Fruit fly (Drosophila melanogaster) whole organism: ENCODE results near the gene Wdfy2.

Source experiments
- CG8478 ChIP-seq: fragments of >200 bp; optimal IDR thresholded peaks from 2 replicates; lab custom pipeline; 2018; ENCODE audit warnings: inconsistent platforms
- Dll ChIP-seq: fragments of >200 bp; optimal IDR thresholded peaks from 2 replicates; lab custom pipeline; 2017
- EcR ChIP-seq, 2 experiments: fragments of >200 bp; optimal IDR thresholded peaks; 2 replicates each; lab custom pipeline; 2017; ENCODE audit warnings: missing biosample characterization in 2 of 2, missing genetic modification characterization in 2 of 2, missing genetic modification reagents in 2 of 2
- pan ChIP-seq: fragments of >200 bp; optimal IDR thresholded peaks from 2 replicates; lab custom pipeline; 2017
- psq ChIP-seq: fragments of >200 bp; optimal IDR thresholded peaks from 2 replicates; lab custom pipeline; 2017
- usp ChIP-seq: fragments of >200 bp; optimal IDR thresholded peaks from 2 replicates; lab custom pipeline; 2017; ENCODE audit warnings: missing biosample characterization, missing genetic modification characterization, mixed read lengths

Wdfy2 gene

dm6 chr2L:10422643-10423606, at the start of gene Wdfy2, which contains the start of gene pie:
TSS of gene Wdfy2 (plus strand) at chr2L:10423291.
TSS of gene pie (minus strand) at chr2L:10422780.
- TF ChIP-seq psq (lab: Kevin White, UChicago), result no peak
- no peak for TF ChIP-seq Dll (lab: Kevin White, UChicago)
- no peak for TF ChIP-seq usp (GFP tag; lab: Kevin White, UChicago)
- no peak for TF ChIP-seq pan
- no peak for TF ChIP-seq CG8478
- no peak for TF ChIP-seq EcR (GFP tag; optimal IDR thresholded peaks at IDR 0.05; lab: Kevin White, UChicago)

dm6 chr2L:10373605-10374269, 49.4 kb upstream of the Wdfy2 start, which contains the start of gene rho-5:
TSS of gene rho-5 (minus strand) at chr2L:10373900.
- TF ChIP-seq EcR (GFP tag; optimal IDR thresholded peaks at IDR 0.05; lab: Kevin White, UChicago), result no peak
- TF ChIP-seq pan, result no peak
- TF ChIP-seq Dll (lab: Kevin White, UChicago), result no peak
- no peak for TF ChIP-seq usp (GFP tag; lab: Kevin White, UChicago)

- TF ChIP-seq usp (GFP tag; lab: Kevin White, UChicago), result no peak
- peak; percentile 21 for TF ChIP-seq pan
Observed at dm6 chr2L:10375464-10376236, 47.4 kb upstream of the Wdfy2 start, which contains the start of the genes CG33303 and dpr19. TSS of gene CG33303 (minus strand) at chr2L:10375757. TSS of gene dpr19 (plus strand) at chr2L:10376168.

dm6 chr2L:10376276-10376675, 46.8 kb upstream of the Wdfy2 start:
- TF ChIP-seq EcR (GFP tag; optimal IDR thresholded peaks at IDR 0.05; lab: Kevin White, UChicago) (no peak), CG8478 (no peak), psq (lab: Kevin White, UChicago) (no peak), pan (peak; percentile 2)

dm6 chr2L:10378631-10379030, 44.5 kb upstream of the Wdfy2 start:
- no peak for TF ChIP-seq psq (lab: Kevin White, UChicago)

- TF ChIP-seq pan (no peak), EcR (GFP tag; optimal IDR thresholded peaks at IDR 0.05; lab: Kevin White, UChicago) (no peak), psq (lab: Kevin White, UChicago) (no peak), Dll (lab: Kevin White, UChicago) (no peak), usp (GFP tag; lab: Kevin White, UChicago) (no peak), CG8478 (no peak)
Observed at dm6 chr2L:10379865-10380264, 43.2 kb upstream of the Wdfy2 start, which contains the start of gene gny. TSS of gene gny (plus strand) at chr2L:10380103.

- TF ChIP-seq EcR (GFP tag; optimal IDR thresholded peaks at IDR 0.05; lab: Kevin White, UChicago), result no peak
- no peak for TF ChIP-seq psq (lab: Kevin White, UChicago)
- TF ChIP-seq pan, result no peak
- no peak for TF ChIP-seq Dll (lab: Kevin White, UChicago)
- TF ChIP-seq CG8478, result no peak
- no peak for TF ChIP-seq usp (GFP tag; lab: Kevin White, UChicago)
Observed at dm6 chr2L:10381890-10382450, 41.1 kb upstream of the Wdfy2 start, which contains the start of gene CG5096. TSS of gene CG5096 (plus strand) at chr2L:10382263.

dm6 chr2L:10386208-10386805, 36.8 kb upstream of the Wdfy2 start, which contains the start of the genes Cdk1 and mRpS7:
TSS of gene Cdk1 (minus strand) at chr2L:10386262.
TSS of gene mRpS7 (plus strand) at chr2L:10386662.
- TF ChIP-seq psq (lab: Kevin White, UChicago), result no peak
- TF ChIP-seq CG8478, result no peak
- TF ChIP-seq usp (GFP tag; lab: Kevin White, UChicago), result no peak
- no peak for TF ChIP-seq EcR (GFP tag; optimal IDR thresholded peaks at IDR 0.05; lab: Kevin White, UChicago)
- TF ChIP-seq pan, result no peak
- TF ChIP-seq Dll (lab: Kevin White, UChicago), result no peak

dm6 chr2L:10386824-10387223, 36.3 kb upstream of the Wdfy2 start:
- TF ChIP-seq Dll (lab: Kevin White, UChicago), result no peak
- TF ChIP-seq psq (lab: Kevin White, UChicago), result no peak

dm6 chr2L:10387869-10388726, 35.0 kb upstream of the Wdfy2 start, which contains the start of gene da:
TSS of gene da (plus strand) at chr2L:10388105.
- TF ChIP-seq CG8478, result no peak
- TF ChIP-seq pan, result no peak
- TF ChIP-seq EcR (GFP tag; optimal IDR thresholded peaks at IDR 0.05; lab: Kevin White, UChicago), result no peak
- TF ChIP-seq psq (lab: Kevin White, UChicago), result no peak
- TF ChIP-seq Dll (lab: Kevin White, UChicago), result no peak
- no peak for TF ChIP-seq usp (GFP tag; lab: Kevin White, UChicago)
